Fruit fly (Drosophila melanogaster) whole organism, adult: Measurements from ENCODE around the gene CG12477.

Experiments used
- CG11617 ChIP-seq: fragments of 200-800 bp; sonication (Bioruptor generic); optimal IDR thresholded peaks from 2 replicates; lab custom pipeline; 2017; ENCODE audit warnings: mild to moderate bottlenecking, missing biosample characterization, missing genetic modification reagents, missing genetic modification characterization
- CG12768 ChIP-seq: fragments of 200-800 bp; sonication (Bioruptor generic); optimal IDR thresholded peaks from 2 replicates; lab custom pipeline; 2017; ENCODE audit warnings: missing biosample characterization, missing genetic modification characterization, mild to moderate bottlenecking, moderate library complexity, missing genetic modification reagents
- CG14711 ChIP-seq: fragments of 200-800 bp; sonication (Bioruptor generic); optimal IDR thresholded peaks from 2 replicates; lab custom pipeline; 2018; ENCODE audit warnings: missing biosample characterization, mild to moderate bottlenecking, missing genetic modification characterization, moderate library complexity
- CG1620 ChIP-seq: fragments of 200-800 bp; sonication (Bioruptor generic); optimal IDR thresholded peaks from 2 replicates; lab custom pipeline; 2016; ENCODE audit warnings: missing biosample characterization, missing genetic modification characterization
- CG33017 ChIP-seq: fragments of 200-800 bp; sonication (Bioruptor generic); optimal IDR thresholded peaks from 2 replicates; lab custom pipeline; 2018; ENCODE audit warnings: missing biosample characterization, mild to moderate bottlenecking, missing genetic modification characterization, moderate library complexity
- CG5204 ChIP-seq: fragments of 200-800 bp; sonication (Bioruptor generic); optimal IDR thresholded peaks from 2 replicates; lab custom pipeline; 2016; ENCODE audit warnings: missing biosample characterization, missing genetic modification characterization
- CG7045 ChIP-seq: fragments of 200-800 bp; sonication (Bioruptor generic); optimal IDR thresholded peaks from 2 replicates; lab custom pipeline; 2017; ENCODE audit warnings: missing biosample characterization, mild to moderate bottlenecking, missing genetic modification characterization
- CG7101 ChIP-seq: fragments of 200-800 bp; sonication (Bioruptor generic); optimal IDR thresholded peaks from 2 replicates; lab custom pipeline; 2018; ENCODE audit warnings: missing biosample characterization, mild to moderate bottlenecking, missing genetic modification characterization, moderate library complexity
- Clk ChIP-seq: fragments of 200-800 bp; sonication (Bioruptor generic); optimal IDR thresholded peaks from 2 replicates; lab custom pipeline; 2017; ENCODE audit warnings: missing biosample characterization, missing genetic modification characterization
- Crg-1 ChIP-seq: fragments of 200-800 bp; sonication (Bioruptor generic); optimal IDR thresholded peaks from 2 replicates; lab custom pipeline; 2016; ENCODE audit warnings: missing biosample characterization, missing genetic modification characterization
- Hr96 ChIP-seq: fragments of 200-800 bp; sonication (Bioruptor generic); optimal IDR thresholded peaks from 2 replicates; lab custom pipeline; 2016; ENCODE audit warnings: missing biosample characterization, missing genetic modification characterization
- Mnt ChIP-seq: fragments of 200-800 bp; sonication (Bioruptor generic); optimal IDR thresholded peaks from 2 replicates; lab custom pipeline; 2016; ENCODE audit warnings: missing biosample characterization, mild to moderate bottlenecking, missing genetic modification characterization
- bab1 ChIP-seq: fragments of 200-800 bp; sonication (Bioruptor generic); optimal IDR thresholded peaks from 3 replicates; lab custom pipeline; 2019; ENCODE audit warnings: missing biosample characterization, mild to moderate bottlenecking, missing genetic modification characterization, moderate library complexity
- cic ChIP-seq: fragments of 200-800 bp; sonication (Bioruptor generic); optimal IDR thresholded peaks from 2 replicates; lab custom pipeline; 2017; ENCODE audit warnings: missing biosample characterization, mild to moderate bottlenecking, missing genetic modification characterization, moderate library complexity
- cnc ChIP-seq, 2 experiments: fragments of >200 bp; optimal IDR thresholded peaks; 2 replicates each; lab custom pipeline; 2017
- kay ChIP-seq: fragments of 200-800 bp; sonication (Bioruptor generic); peaks from one replicate; lab custom pipeline; 2016; ENCODE audit warnings: missing biosample characterization, missing genetic modification characterization, borderline replicate concordance
- ovo ChIP-seq: fragments of 200-800 bp; sonication (Bioruptor generic); optimal IDR thresholded peaks from 2 replicates; lab custom pipeline; 2016; ENCODE audit warnings: missing biosample characterization, missing genetic modification characterization
- pad ChIP-seq: fragments of 200-800 bp; sonication (Bioruptor generic); optimal IDR thresholded peaks from 3 replicates; lab custom pipeline; 2017; ENCODE audit warnings: missing biosample characterization, missing genetic modification characterization, mild to moderate bottlenecking, moderate library complexity, missing genetic modification reagents
- tj ChIP-seq: fragments of 200-800 bp; sonication (Bioruptor generic); optimal IDR thresholded peaks from 3 replicates; lab custom pipeline; 2017; ENCODE audit warnings: missing biosample characterization, mild to moderate bottlenecking, missing genetic modification characterization, moderate library complexity
- toe ChIP-seq: fragments of 200-800 bp; sonication (Bioruptor generic); optimal IDR thresholded peaks from 2 replicates; lab custom pipeline; 2016; ENCODE audit warnings: missing biosample characterization, missing genetic modification characterization

The CG12477 gene

DNA sequence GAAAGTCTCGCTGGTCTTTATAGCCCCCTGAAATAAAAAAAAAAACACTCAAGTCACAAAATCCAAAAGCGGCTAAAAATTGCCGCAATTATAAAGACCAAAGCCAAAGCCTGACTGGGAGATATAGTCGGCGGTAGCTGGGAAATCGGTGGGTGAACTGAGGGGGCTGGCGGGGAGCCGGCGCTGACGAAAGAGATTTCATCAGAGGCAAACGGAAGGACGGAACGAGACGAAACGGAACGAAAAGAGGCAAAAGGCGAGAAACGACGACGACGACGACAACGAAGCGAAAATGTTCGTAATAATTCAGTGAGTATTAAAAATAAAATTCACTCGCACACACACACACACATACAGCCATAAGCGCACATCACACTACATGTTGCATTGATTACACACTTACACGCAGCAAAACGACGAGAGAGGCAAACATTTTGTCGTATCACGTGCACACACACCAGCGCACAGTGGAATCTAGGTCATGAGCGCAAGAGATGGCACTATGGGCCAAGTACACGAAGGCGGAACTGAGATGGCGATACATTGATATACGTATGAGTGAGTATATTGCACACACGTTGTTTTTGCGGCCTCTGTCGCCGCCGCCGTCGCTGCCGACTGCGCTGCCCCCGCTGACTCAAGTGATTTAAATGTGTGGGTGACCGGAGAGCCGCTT lies 36.0 kb upstream of the CG12477 start:
- TF ChIP-seq CG14711 (tag; lab: Kevin White, UChicago): peak; percentile 23
- peak; percentile 20 for TF ChIP-seq CG33017 (tag; lab: Kevin White, UChicago)
- peak; percentile 93 for TF ChIP-seq cic
- TF ChIP-seq CG5204: no peak
- peak; percentile 38 for TF ChIP-seq Hr96 (GFP tag; lab: Kevin White, UChicago)
- TF ChIP-seq Clk (GFP tag; lab: Kevin White, UChicago): peak; percentile 55
- TF ChIP-seq Mnt (GFP tag; lab: Kevin White, UChicago): peak; percentile 92
- peak; percentile 38 to 74 for TF ChIP-seq cnc (optimal IDR thresholded peaks at IDR 0.05; lab: Kevin White, UChicago)
- TF ChIP-seq CG7045: peak; percentile 19
- no peak for TF ChIP-seq toe (GFP tag; lab: Kevin White, UChicago)
- TF ChIP-seq CG1620 (GFP tag; lab: Kevin White, UChicago): no peak
- TF ChIP-seq CG11617: peak; percentile 48
- peak; percentile 30 for TF ChIP-seq CG7101 (tag; lab: Kevin White, UChicago)
- peak; percentile 69 for TF ChIP-seq pad (GFP tag; lab: Kevin White, UChicago)
- peak; percentile 40 for TF ChIP-seq Crg-1
- peak; percentile 57 for TF ChIP-seq CG12768 (GFP tag; lab: Kevin White, UChicago)
- TF ChIP-seq bab1: no peak
- peak; percentile 9 for TF ChIP-seq ovo (GFP tag; lab: Kevin White, UChicago)
- TF ChIP-seq kay (GFP tag; lab: Kevin White, UChicago): peak; percentile 99
- peak; percentile 91 for TF ChIP-seq tj (GFP tag; lab: Kevin White, UChicago)

dm6 chr3L:18757079-18757815 lies 34.2 kb upstream of the CG12477 start:
- TF ChIP-seq toe (GFP tag; lab: Kevin White, UChicago): no peak
- TF ChIP-seq CG7101 (tag; lab: Kevin White, UChicago): no peak
- TF ChIP-seq CG5204: no peak
- TF ChIP-seq CG12768 (GFP tag; lab: Kevin White, UChicago): no peak
- no peak for TF ChIP-seq CG11617

dm6 chr3L:18756293-18756887 lies 33.3 kb upstream of the CG12477 start:
- peak; percentile 19 for TF ChIP-seq Crg-1
- TF ChIP-seq tj (GFP tag; lab: Kevin White, UChicago): peak; percentile 58
- TF ChIP-seq CG5204: no peak
- TF ChIP-seq CG1620 (GFP tag; lab: Kevin White, UChicago): no peak
- TF ChIP-seq CG11617: peak; percentile 93
- peak; percentile 95 for TF ChIP-seq CG7045
- peak; percentile 69 for TF ChIP-seq cic
- no peak for TF ChIP-seq Hr96 (GFP tag; lab: Kevin White, UChicago)
- peak; percentile 8 for TF ChIP-seq ovo (GFP tag; lab: Kevin White, UChicago)
- peak; percentile 85 for TF ChIP-seq Clk (GFP tag; lab: Kevin White, UChicago)
- TF ChIP-seq CG12768 (GFP tag; lab: Kevin White, UChicago): peak; percentile 91
- no peak for TF ChIP-seq cnc (optimal IDR thresholded peaks at IDR 0.05; lab: Kevin White, UChicago)
- TF ChIP-seq toe (GFP tag; lab: Kevin White, UChicago): peak; percentile 85
- peak; percentile 69 for TF ChIP-seq Mnt (GFP tag; lab: Kevin White, UChicago)
- TF ChIP-seq bab1: no peak
- TF ChIP-seq pad (GFP tag; lab: Kevin White, UChicago): peak; percentile 39
- TF ChIP-seq kay (GFP tag; lab: Kevin White, UChicago): peak; percentile 84
- peak; percentile 84 for TF ChIP-seq CG7101 (tag; lab: Kevin White, UChicago)
- TF ChIP-seq CG33017 (tag; lab: Kevin White, UChicago): peak; percentile 86
- TF ChIP-seq CG14711 (tag; lab: Kevin White, UChicago): peak; percentile 71

DNA sequence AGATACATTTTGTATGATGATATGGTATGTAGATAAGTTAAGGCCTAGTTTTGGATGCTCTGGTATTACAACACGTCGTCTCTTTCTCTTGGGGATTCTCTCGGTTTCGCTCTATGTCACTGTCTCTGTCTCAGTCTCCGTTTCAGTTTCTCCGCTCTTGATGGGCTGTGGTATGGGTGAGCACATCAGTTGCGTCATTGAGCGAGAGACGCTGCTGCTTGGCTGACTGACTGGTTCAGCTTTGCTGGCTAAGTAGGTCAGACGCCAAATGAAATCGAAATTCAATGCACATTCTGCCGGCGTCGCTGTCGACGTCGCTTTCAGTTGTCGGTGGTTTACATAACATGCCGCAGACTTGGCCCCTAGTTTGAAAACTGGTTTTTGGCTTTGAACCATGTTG lies 30.8 kb upstream of the CG12477 start:
- no peak for TF ChIP-seq CG7045
- no peak for TF ChIP-seq CG1620 (GFP tag; lab: Kevin White, UChicago)

DNA sequence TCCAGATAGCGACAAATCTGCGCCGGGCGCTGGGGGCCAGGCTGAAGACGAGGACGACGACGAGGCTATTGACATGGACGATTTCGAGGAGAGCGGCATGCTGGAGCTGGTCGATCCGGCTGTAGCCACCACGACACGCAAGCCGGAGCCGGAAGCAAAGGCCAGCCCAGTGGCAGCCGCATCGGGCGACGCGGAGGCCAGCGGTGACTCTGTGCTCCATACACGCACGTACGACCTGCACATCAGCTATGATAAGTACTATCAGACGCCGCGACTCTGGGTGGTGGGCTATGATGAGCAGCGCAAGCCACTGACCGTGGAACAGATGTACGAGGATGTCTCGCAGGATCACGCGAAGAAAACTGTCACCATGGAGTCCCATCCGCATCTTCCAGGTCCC lies 26.7 kb upstream of the CG12477 start:
- TF ChIP-seq CG1620 (GFP tag; lab: Kevin White, UChicago) (no peak), cic (no peak), CG7045 (no peak), CG11617 (no peak), ovo (GFP tag; lab: Kevin White, UChicago) (no peak), CG12768 (GFP tag; lab: Kevin White, UChicago) (no peak), bab1 (no peak), kay (GFP tag; lab: Kevin White, UChicago) (no peak)
